Fruit fly (Drosophila melanogaster) S2 (cell line): ENCODE results near the gene kipf.

Experiments
- CG8478 ChIP-seq: fragments of >200 bp; optimal IDR thresholded peaks from 2 replicates; lab custom pipeline; 2018
- CTCF ChIP-seq, 2 experiments: fragments of >200 bp; optimal IDR thresholded peaks; 2 replicates each; lab custom pipeline; 2018

The kipf gene

DNA sequence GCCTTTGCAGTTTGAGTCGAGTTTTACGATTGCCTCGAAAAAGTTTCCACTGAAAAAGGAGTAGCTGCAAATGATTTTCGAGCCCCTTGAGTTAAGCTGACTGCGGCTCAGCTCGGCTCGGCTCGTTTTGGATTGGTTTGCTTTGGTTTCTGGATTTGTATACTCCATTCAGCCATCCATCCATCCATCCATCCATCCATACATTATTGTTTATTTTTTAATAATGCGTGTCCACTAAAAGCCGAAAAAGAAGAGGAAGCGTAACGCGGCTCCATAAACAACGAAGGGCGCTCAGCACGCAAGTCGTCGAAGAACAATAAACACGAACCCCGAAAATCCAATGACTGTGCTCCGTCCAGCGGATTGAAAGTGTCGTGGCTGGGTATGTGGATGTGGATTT lies 12.7 kb downstream of the kipf start:
- TF ChIP-seq CTCF (optimal IDR thresholded peaks at IDR 0.05; lab: Kevin White, UChicago): no peak
- no peak for TF ChIP-seq CG8478

DNA sequence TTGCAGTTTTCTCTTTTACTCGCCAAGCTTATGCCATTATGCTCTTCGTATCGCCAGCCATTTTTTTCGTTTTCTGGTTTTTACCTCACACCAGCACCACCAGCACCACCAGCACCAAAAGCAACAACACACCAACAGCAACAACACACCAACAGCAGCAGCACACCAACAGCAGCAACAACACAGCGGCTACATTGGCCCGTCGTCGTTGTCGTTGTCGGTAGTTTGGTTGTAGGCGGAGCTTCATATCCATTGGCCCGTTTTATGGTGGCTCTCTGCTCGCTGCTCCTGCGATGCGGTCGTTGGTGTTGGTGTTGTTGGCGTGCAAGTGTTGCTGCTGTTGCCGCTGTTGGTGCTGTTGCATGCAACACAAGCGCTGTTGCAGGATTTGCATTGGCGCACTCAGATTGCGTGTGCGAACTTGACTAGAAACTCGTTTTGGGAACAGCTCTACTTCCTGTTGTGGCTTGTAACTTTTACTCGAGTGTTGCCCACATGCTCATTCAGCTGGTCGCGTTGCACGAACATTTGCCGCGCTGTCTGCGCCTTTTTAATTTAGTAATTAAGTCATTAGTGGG lies 23.2 kb downstream of the kipf start:
- TF ChIP-seq CTCF (optimal IDR thresholded peaks at IDR 0.05; lab: Kevin White, UChicago): peak in 1 of 2 experiments; percentile 14
- no peak for TF ChIP-seq CG8478

DNA sequence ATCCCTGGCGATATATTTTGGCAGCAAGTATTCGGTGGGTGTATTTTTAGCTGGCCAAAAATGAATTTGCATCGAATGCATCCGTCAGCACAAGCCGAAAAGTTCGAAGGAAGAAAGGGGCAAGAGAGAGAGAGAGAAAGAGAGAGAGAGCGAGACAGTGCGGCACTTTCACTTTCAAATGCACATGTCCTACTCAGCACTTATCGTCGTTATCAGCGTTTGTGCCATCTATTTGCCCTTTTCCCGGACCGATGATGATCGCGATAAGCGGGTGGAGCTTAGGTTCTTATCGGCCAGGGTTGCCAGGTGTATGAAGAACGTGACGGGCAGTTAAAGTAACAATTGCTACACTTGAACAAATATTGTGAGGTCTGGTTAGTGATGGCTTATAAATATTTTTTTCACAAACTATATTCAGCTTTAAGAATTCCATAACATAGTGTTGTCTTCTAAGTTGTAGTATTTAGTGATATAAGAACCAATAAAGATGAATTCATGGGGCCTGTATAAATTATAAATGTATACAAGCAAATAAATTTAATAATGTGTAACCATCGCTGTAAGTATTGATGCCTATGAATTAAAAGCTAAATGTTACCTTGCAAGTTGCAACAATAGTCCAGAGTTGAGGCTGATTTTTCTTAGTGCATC lies 31.2 kb downstream of the kipf start:
- TF ChIP-seq CTCF (optimal IDR thresholded peaks at IDR 0.05; lab: Kevin White, UChicago) (no peak), CG8478 (no peak)

DNA sequence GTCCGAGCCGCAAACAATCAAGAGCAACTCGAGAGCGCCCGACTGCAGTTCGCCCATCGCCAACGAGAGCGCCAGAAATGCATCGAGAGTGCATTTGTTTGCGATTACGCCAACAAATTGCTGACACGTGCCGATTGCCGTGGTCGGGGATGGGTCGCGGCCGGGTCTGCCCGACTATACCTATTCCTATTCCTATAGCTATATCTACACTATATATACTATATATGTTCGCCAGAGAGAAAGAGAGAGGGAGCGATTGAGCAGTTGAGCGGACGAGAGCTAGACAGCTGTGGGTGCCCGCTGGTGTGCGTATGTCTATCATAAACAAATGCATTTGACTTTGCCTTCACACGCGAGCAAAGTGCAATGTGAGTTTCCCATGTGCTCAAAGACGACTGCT lies 33.7 kb downstream of the kipf start:
- no peak for TF ChIP-seq CTCF (optimal IDR thresholded peaks at IDR 0.05; lab: Kevin White, UChicago)
- TF ChIP-seq CG8478: no peak

DNA sequence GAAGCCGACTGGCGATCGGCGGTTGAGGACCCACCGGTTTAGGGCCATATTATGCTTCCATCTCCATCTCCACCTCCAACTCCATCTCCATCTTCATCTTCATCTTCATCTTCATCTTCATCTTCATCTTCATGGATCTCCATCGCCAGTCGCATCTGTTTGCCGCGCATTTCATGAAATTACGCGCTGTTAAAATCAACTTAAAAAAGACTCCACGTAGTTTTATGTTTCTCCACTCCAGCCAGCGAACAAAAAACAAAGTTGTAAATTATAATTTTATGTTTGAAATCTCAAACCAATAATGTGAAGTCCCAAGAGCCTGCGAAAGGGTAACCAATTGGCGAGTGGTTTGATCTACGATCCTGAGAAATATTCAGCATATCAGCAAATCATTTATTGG lies 36.5 kb downstream of the kipf start:
- TF ChIP-seq CG8478 (no peak), CTCF (optimal IDR thresholded peaks at IDR 0.05; lab: Kevin White, UChicago) (no peak)

DNA sequence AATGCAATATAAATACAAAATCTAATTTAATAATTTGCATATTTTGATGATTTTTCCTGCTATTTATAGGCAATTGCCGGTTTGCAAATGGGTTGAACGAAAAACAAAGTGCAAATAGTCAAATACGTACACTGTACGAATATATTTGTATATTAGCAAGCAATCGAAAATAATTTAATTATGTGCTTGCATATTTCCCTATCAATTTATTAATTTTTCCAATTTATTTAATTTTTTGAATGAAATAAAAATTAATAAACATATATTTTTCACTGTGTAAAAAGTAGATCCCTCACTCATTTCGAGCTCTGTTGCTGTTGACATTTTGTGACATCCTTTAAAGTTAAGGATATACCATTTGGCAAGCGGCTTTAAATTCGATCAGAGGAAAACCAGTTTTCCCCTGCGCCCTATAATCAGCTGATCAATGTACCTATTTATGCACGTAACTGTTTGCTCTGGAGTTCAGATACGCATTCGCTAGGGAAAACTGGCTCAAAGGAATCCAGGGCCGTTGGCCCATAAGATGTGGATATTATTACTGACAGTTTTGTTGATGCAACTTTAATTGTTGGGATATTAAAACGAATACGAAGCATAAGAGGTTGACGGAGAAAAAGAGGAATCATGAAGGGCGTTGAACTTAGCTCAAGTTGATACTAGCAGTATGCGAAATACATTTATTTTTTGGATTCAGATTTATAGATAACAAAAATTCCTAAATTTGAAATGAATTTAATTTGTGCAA lies 39.6 kb downstream of the kipf start:
- TF ChIP-seq CTCF (optimal IDR thresholded peaks at IDR 0.05; lab: Kevin White, UChicago) (no peak), CG8478 (no peak)

DNA sequence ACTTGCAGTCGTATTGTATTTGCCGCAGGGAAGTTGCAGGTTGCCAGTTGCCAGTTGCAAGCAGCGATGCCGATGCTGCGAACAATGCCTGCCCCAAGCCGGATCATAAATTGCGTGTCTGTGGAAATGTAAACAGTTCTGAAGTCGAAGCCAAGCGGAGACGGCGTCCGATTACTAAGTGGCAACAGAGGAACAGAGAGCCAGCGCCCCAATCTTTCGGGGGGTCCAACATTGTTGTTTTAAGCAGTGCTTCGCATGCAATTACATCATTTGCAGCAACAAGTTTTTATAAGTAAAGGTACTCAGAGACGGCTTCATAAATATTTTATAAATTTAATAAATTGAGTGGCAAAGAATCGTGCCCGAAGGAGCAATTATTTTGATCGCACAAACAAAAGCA lies 40.8 kb downstream of the kipf start:
- TF ChIP-seq CTCF (optimal IDR thresholded peaks at IDR 0.05; lab: Kevin White, UChicago): no peak
- TF ChIP-seq CG8478: no peak

DNA sequence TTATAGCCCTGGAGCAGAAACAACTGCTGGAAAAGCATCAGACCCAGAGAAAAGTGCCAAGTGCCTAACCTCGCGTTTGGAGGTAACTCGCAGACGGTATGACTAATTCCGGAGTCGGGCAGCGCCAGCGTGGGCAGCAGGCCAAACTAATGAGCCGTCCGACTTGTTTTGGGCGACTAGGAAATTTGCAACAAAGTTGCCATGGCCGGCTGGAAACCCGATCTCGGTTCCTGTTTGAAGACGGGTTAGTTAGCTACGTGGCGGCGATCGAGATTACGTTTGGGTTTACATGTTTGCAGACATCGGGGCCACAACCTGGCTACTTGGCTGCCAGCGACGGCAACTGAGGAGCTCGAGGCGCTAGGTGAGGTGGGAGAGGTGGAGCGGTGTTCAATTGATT lies 43.4 kb downstream of the kipf start:
- TF ChIP-seq CTCF (optimal IDR thresholded peaks at IDR 0.05; lab: Kevin White, UChicago): no peak
- TF ChIP-seq CG8478: no peak

DNA sequence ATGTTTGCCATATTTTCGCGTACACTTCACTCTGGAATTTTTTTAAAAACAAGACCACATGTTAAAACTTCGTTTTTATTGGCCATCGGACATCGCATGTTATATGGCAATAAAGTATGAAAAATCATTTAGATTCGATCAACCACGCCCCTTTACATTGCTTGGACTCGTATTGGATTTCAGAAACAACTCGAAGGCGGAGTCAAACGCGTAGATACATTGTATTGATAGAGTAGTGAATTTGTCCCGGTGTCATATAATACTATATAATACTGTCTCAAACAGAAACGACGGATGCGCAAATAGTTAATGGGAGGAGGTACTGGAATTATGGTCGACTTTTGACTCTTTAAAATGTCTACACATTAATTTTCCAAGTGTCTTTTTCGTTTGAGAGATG lies 47.7 kb downstream of the kipf start:
- TF ChIP-seq CTCF (optimal IDR thresholded peaks at IDR 0.05; lab: Kevin White, UChicago) (no peak), CG8478 (no peak)

DNA sequence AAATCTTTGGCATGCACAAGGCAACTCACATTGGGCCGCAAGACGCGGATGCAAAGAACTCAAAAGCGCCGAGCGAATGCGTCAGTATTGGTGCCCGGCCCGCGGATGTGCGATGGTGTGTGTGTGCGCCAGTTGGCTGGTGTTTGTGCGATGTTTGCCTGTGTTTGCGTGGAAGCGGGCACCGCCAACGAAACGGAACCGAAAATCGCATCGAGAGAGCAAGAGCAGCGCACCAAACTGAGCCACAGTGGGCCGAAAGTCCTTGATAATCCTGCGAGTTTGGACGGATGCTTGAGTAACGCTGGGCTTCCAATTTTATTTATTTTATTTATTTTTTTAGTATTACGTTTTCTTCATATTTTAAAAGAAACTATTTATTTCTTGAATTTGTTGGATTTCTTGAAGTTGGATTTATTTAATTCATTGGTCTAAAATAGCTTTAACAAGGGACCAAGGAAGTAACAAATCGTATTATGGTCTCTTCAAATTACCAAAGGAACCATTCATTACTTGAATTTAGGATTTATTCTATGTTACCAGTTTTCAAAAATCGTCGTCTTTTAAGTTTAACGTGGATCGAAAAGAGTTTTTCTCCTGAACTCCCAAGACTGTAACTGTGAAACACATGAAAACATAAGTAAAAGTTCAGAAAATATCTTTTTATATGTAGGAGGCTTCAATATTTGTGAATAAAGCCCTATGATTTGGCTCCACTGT lies 49.3 kb downstream of the kipf start:
- TF ChIP-seq CTCF (optimal IDR thresholded peaks at IDR 0.05; lab: Kevin White, UChicago) (no peak), CG8478 (no peak)

DNA sequence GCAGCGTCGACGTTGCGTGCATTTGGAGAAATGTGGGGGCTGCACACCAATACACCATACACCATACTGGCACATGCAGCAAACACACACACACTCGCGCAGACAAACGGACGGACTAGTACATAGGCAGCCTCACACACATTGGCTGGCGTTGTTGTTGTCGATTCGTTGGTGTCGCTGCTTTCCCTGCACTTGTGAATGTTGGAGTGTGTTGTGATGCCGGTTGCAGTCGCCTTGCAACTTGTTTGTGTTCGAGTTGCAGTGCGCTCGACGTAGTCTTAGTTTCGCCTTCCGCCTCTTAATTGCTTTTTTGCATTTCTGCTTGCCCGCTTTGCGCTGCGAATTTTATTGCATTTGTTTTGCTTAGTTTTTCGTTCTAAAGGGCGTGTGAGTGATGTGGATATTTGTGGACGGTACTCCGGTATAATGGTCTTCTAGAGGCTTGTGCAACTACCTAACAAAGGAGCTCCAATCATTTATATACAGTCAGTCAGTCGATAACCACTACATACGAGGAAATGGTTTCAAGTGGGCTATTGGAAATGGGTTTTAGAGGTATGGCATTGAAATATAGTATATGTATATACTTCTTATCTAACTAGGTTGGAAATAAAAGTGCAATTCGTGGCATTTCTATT lies 50.0 kb downstream of the kipf start:
- TF ChIP-seq CTCF (optimal IDR thresholded peaks at IDR 0.05; lab: Kevin White, UChicago) (no peak), CG8478 (no peak)

DNA sequence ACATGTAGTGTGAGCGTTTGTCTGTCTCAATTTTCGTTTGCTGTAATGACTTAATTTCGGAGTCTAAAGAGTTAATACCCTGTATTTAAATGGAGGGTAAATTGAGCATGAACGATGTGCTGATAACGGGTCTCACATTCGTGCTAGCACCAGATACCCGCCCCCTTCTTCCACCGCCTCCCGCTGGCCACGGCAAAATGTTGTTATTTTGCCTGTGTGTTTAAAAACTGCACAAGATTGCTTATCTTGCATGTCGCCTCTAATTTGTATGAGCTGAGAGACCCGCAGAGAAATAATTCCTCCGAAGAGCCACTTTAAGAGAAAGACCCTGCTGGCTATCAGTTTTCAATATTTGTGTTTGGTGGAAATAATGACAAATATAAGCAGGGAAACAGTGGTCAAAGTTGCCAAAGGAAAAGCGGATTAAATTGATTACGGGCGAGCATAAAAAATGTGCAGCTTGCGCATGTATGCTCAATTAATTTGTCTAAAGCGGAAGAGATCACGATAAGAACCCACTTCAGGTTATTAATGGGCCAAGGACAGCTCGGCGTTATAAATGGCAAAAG lies 51.2 kb downstream of the kipf start:
- TF ChIP-seq CTCF (optimal IDR thresholded peaks at IDR 0.05; lab: Kevin White, UChicago): no peak
- TF ChIP-seq CG8478: no peak
